Fruit fly (Drosophila melanogaster): ENCODE measurements around the gene CG3862.

Gene CG3862

dm6 chr2L:843301-843700 is 17.6 kb upstream of the CG3862 start:
- TF ChIP-seq Hr83 (GFP tag; optimal IDR thresholded peaks at IDR 0.05; ENCODE audit: poor library complexity, severe bottlenecking) (no peak), Sp1 (GFP tag; optimal IDR thresholded peaks at IDR 0.05) (no peak), Dif (GFP tag; optimal IDR thresholded peaks at IDR 0.05; ENCODE audit: partially characterized antibody) (no peak), Hnf4 (GFP tag; optimal IDR thresholded peaks at IDR 0.05) (no peak), Abd-B (GFP tag; optimal IDR thresholded peaks at IDR 0.05) (no peak), brk (GFP tag; optimal IDR thresholded peaks at IDR 0.05) (no peak), sv (GFP tag; optimal IDR thresholded peaks at IDR 0.05) (no peak), psq (GFP tag; optimal IDR thresholded peaks at IDR 0.05) (no peak), Jra (GFP tag; optimal IDR thresholded peaks at IDR 0.05) (no peak), sage (GFP tag; optimal IDR thresholded peaks at IDR 0.05) (no peak), pan (optimal IDR thresholded peaks at IDR 0.05) (no peak), Mio (GFP tag; optimal IDR thresholded peaks at IDR 0.05) (no peak), OdsH (GFP tag; optimal IDR thresholded peaks at IDR 0.05) (peak; percentile 1), CG9705 (GFP tag; optimal IDR thresholded peaks at IDR 0.05) (no peak), Vsx2 (GFP tag; optimal IDR thresholded peaks at IDR 0.05; ENCODE audit: partially characterized antibody) (no peak), usp (GFP tag; optimal IDR thresholded peaks at IDR 0.05) (no peak), Myc (optimal IDR thresholded peaks at IDR 0.05) (no peak), foxo (GFP tag; optimal IDR thresholded peaks at IDR 0.05) (no peak), rgr (GFP tag; optimal IDR thresholded peaks at IDR 0.05) (no peak), dl (GFP tag; optimal IDR thresholded peaks at IDR 0.05; ENCODE audit: insufficient read depth in 1 of 2, partially characterized antibody in 2 of 2) (no peak), tai (GFP tag; optimal IDR thresholded peaks at IDR 0.05) (no peak), HLH106 (tag; optimal IDR thresholded peaks at IDR 0.05) (peak; percentile 13), br (GFP tag; optimal IDR thresholded peaks at IDR 0.05) (peak; percentile 7), h (GFP tag; optimal IDR thresholded peaks at IDR 0.05) (no peak), ey (GFP tag; optimal IDR thresholded peaks at IDR 0.05) (peak; percentile 4), Dfd (GFP tag; optimal IDR thresholded peaks at IDR 0.05) (no peak), jim (GFP tag; optimal IDR thresholded peaks at IDR 0.05) (no peak), fru (GFP tag; optimal IDR thresholded peaks at IDR 0.05) (peak; percentile 9), woc (GFP tag; optimal IDR thresholded peaks at IDR 0.05) (no peak), dmrt93B (GFP tag; optimal IDR thresholded peaks at IDR 0.05) (no peak), Rel (GFP tag; optimal IDR thresholded peaks at IDR 0.05) (no peak), Rel (tag; optimal IDR thresholded peaks at IDR 0.05) (no peak), dsf (GFP tag; optimal IDR thresholded peaks at IDR 0.05; ENCODE audit: borderline replicate concordance) (no peak), lola (GFP tag; optimal IDR thresholded peaks at IDR 0.05) (no peak), CG32264 (GFP tag; optimal IDR thresholded peaks at IDR 0.05) (no peak), CrebA (GFP tag; optimal IDR thresholded peaks at IDR 0.05; ENCODE audit: borderline replicate concordance) (no peak), Hr78 (GFP tag; optimal IDR thresholded peaks at IDR 0.05) (no peak), N (GFP tag; optimal IDR thresholded peaks at IDR 0.05) (no peak), GATAd (GFP tag; optimal IDR thresholded peaks at IDR 0.05) (no peak)

- TF ChIP-seq Rel (GFP tag; optimal IDR thresholded peaks at IDR 0.05) (no peak), Rel (tag; optimal IDR thresholded peaks at IDR 0.05) (peak; percentile 64), rgr (GFP tag; optimal IDR thresholded peaks at IDR 0.05) (no peak)
These were observed 17.2 kb upstream of the CG3862 start for dm6 chr2L:842873-843272.

dm6 chr2L:841708-842107 is 16.0 kb upstream of the CG3862 start:
- TF ChIP-seq OdsH (GFP tag; optimal IDR thresholded peaks at IDR 0.05) = peak; percentile 96
- peak; percentile 93 for TF ChIP-seq ey (GFP tag; optimal IDR thresholded peaks at IDR 0.05)
- no peak for TF ChIP-seq Myc (optimal IDR thresholded peaks at IDR 0.05)
- TF ChIP-seq woc (GFP tag; optimal IDR thresholded peaks at IDR 0.05) = peak; percentile 86
- TF ChIP-seq HLH106 (tag; optimal IDR thresholded peaks at IDR 0.05) = peak; percentile 97
- peak; percentile 95 for TF ChIP-seq tai (GFP tag; optimal IDR thresholded peaks at IDR 0.05)
- TF ChIP-seq Hnf4 (GFP tag; optimal IDR thresholded peaks at IDR 0.05) = peak; percentile 97
- TF ChIP-seq CrebA (GFP tag; optimal IDR thresholded peaks at IDR 0.05; ENCODE audit: borderline replicate concordance) = no peak
- peak; percentile 94 for TF ChIP-seq CG9705 (GFP tag; optimal IDR thresholded peaks at IDR 0.05)
- TF ChIP-seq usp (GFP tag; optimal IDR thresholded peaks at IDR 0.05) = no peak
- no peak for TF ChIP-seq Vsx2 (GFP tag; optimal IDR thresholded peaks at IDR 0.05; ENCODE audit: partially characterized antibody)
- TF ChIP-seq jim (GFP tag; optimal IDR thresholded peaks at IDR 0.05) = no peak
- no peak for TF ChIP-seq Abd-B (GFP tag; optimal IDR thresholded peaks at IDR 0.05)
- TF ChIP-seq Sp1 (GFP tag; optimal IDR thresholded peaks at IDR 0.05) = peak; percentile 93
- TF ChIP-seq N (GFP tag; optimal IDR thresholded peaks at IDR 0.05) = no peak
- peak; percentile 91 for TF ChIP-seq sage (GFP tag; optimal IDR thresholded peaks at IDR 0.05)
- TF ChIP-seq br (GFP tag; optimal IDR thresholded peaks at IDR 0.05) = peak; percentile 97
- TF ChIP-seq foxo (GFP tag; optimal IDR thresholded peaks at IDR 0.05) = peak; percentile 57 to 96
- peak; percentile 96 for TF ChIP-seq rgr (GFP tag; optimal IDR thresholded peaks at IDR 0.05)
- peak; percentile 87 for TF ChIP-seq CG32264 (GFP tag; optimal IDR thresholded peaks at IDR 0.05)
- no peak for TF ChIP-seq Dif (GFP tag; optimal IDR thresholded peaks at IDR 0.05; ENCODE audit: partially characterized antibody)
- TF ChIP-seq dl (GFP tag; optimal IDR thresholded peaks at IDR 0.05; ENCODE audit: insufficient read depth in 1 of 2, partially characterized antibody in 2 of 2) = no peak
- peak; percentile 87 for TF ChIP-seq Mio (GFP tag; optimal IDR thresholded peaks at IDR 0.05)
- TF ChIP-seq Dfd (GFP tag; optimal IDR thresholded peaks at IDR 0.05) = no peak
- TF ChIP-seq h (GFP tag; optimal IDR thresholded peaks at IDR 0.05) = peak; percentile 97
- TF ChIP-seq Rel (GFP tag; optimal IDR thresholded peaks at IDR 0.05) = peak; percentile 87
- peak; percentile 86 for TF ChIP-seq Rel (tag; optimal IDR thresholded peaks at IDR 0.05)
- TF ChIP-seq GATAd (GFP tag; optimal IDR thresholded peaks at IDR 0.05) = peak; percentile 85
- peak; percentile 95 for TF ChIP-seq fru (GFP tag; optimal IDR thresholded peaks at IDR 0.05)
- no peak for TF ChIP-seq pan (optimal IDR thresholded peaks at IDR 0.05)
- TF ChIP-seq sv (GFP tag; optimal IDR thresholded peaks at IDR 0.05) = peak; percentile 64
- peak; percentile 76 for TF ChIP-seq Hr83 (GFP tag; optimal IDR thresholded peaks at IDR 0.05; ENCODE audit: poor library complexity, severe bottlenecking)
- no peak for TF ChIP-seq lola (GFP tag; optimal IDR thresholded peaks at IDR 0.05)
- TF ChIP-seq dsf (GFP tag; optimal IDR thresholded peaks at IDR 0.05; ENCODE audit: borderline replicate concordance) = peak; percentile 80
- no peak for TF ChIP-seq Hr78 (GFP tag; optimal IDR thresholded peaks at IDR 0.05)
- TF ChIP-seq psq (GFP tag; optimal IDR thresholded peaks at IDR 0.05) = peak; percentile 91
- peak; percentile 95 for TF ChIP-seq Jra (GFP tag; optimal IDR thresholded peaks at IDR 0.05)
- TF ChIP-seq brk (GFP tag; optimal IDR thresholded peaks at IDR 0.05) = peak; percentile 86
- peak; percentile 91 for TF ChIP-seq dmrt93B (GFP tag; optimal IDR thresholded peaks at IDR 0.05)

Data from whole organism, wandering third instar larva.